Worm (Caenorhabditis elegans): Measurements from ENCODE around the gene srab-1.

- TF ChIP-seq mep-1 (tag; optimal IDR thresholded peaks at IDR 0.05) (no peak), nhr-12 (tag; optimal IDR thresholded peaks at IDR 0.05) (no peak), nhr-237 (tag; optimal IDR thresholded peaks at IDR 0.05) (no peak), unc-39 (tag; optimal IDR thresholded peaks at IDR 0.05) (no peak), snpc-4 (tag; optimal IDR thresholded peaks at IDR 0.05) (no peak), sem-2 (GFP tag; optimal IDR thresholded peaks at IDR 0.05) (no peak), nhr-28 (tag; optimal IDR thresholded peaks at IDR 0.05) (no peak), tbx-8 (GFP tag; optimal IDR thresholded peaks at IDR 0.05) (no peak), ztf-11 (tag; optimal IDR thresholded peaks at IDR 0.05) (no peak), elt-1 (tag; optimal IDR thresholded peaks at IDR 0.05; ENCODE audit: borderline replicate concordance, insufficient read depth) (no peak)
Measured at ce11 chrV:5119109-5119508, 17.2 kb upstream of the srab-1 start, which contains the start of gene C04F5.9.
